Fruit fly (Drosophila melanogaster) whole organism, embryonic: Measurements from ENCODE around the gene CG7483.

Experiments used
- Atf3 ChIP-seq: fragments of 200-800 bp; sonication (Bioruptor generic); optimal IDR thresholded peaks from 3 replicates; lab custom pipeline; 2016; ENCODE audit warnings: missing biosample characterization, missing genetic modification characterization
- B-H1 ChIP-seq: fragments of 200-800 bp; sonication (Bioruptor generic); IDR thresholded peaks from 3 replicates; pipeline ENCODE4 v1.3.6; 2022; ENCODE audit warnings: missing biosample characterization, missing genetic modification characterization
- Bdp1 ChIP-seq: fragments of 200-800 bp; sonication (Bioruptor generic); optimal IDR thresholded peaks from 3 replicates; lab custom pipeline; 2016; ENCODE audit warnings: missing biosample characterization, missing genetic modification characterization
- Bteb2 ChIP-seq: fragments of 200-800 bp; sonication (Bioruptor generic); optimal IDR thresholded peaks from 2 replicates; lab custom pipeline; 2016; ENCODE audit warnings: missing biosample characterization, missing genetic modification characterization
- CG10267 ChIP-seq: fragments of 200-800 bp; sonication (Bioruptor generic); optimal IDR thresholded peaks from 2 replicates; lab custom pipeline; 2018; ENCODE audit warnings: missing biosample characterization, mild to moderate bottlenecking, missing genetic modification characterization, moderate library complexity
- CG10959 ChIP-seq: fragments of 200-800 bp; sonication (Bioruptor generic); IDR thresholded peaks from 2 replicates; pipeline ENCODE4 v1.3.6; 2022; ENCODE audit warnings: missing biosample characterization, missing genetic modification characterization
- CG10979 ChIP-seq: fragments of 200-800 bp; sonication (Bioruptor generic); optimal IDR thresholded peaks from 2 replicates; lab custom pipeline; 2018; ENCODE audit warnings: missing biosample characterization, mild to moderate bottlenecking, missing genetic modification characterization, moderate library complexity
- CG12236 ChIP-seq: fragments of 200-800 bp; sonication (Bioruptor generic); optimal IDR thresholded peaks from 2 replicates; lab custom pipeline; 2016; ENCODE audit warnings: missing biosample characterization, missing genetic modification characterization
- CG14860 ChIP-seq: fragments of 200-800 bp; sonication (Bioruptor generic); IDR thresholded peaks from 3 replicates; pipeline ENCODE4 v1.3.6; 2022; ENCODE audit warnings: missing biosample characterization, missing genetic modification characterization; ENCODE audit not compliant: partially characterized antibody
- CG15073 ChIP-seq: fragments of 200-800 bp; sonication (Bioruptor generic); optimal IDR thresholded peaks from 2 replicates; lab custom pipeline; 2016; ENCODE audit warnings: missing biosample characterization, missing genetic modification characterization
- CG1602 ChIP-seq: fragments of 200-800 bp; sonication (Bioruptor generic); optimal IDR thresholded peaks from 3 replicates; lab custom pipeline; 2016; ENCODE audit warnings: missing biosample characterization, missing genetic modification characterization
- CG16863 ChIP-seq: fragments of 200-800 bp; sonication (Bioruptor generic); optimal IDR thresholded peaks from 3 replicates; lab custom pipeline; 2016; ENCODE audit warnings: missing biosample characterization, missing genetic modification characterization
- CG17186 ChIP-seq: fragments of 200-800 bp; sonication (Bioruptor generic); optimal IDR thresholded peaks from 3 replicates; lab custom pipeline; 2017; ENCODE audit warnings: missing biosample characterization, missing genetic modification reagents, missing genetic modification characterization
- CG17802 ChIP-seq: fragments of 200-800 bp; sonication (Bioruptor generic); optimal IDR thresholded peaks from 2 replicates; lab custom pipeline; 2018; ENCODE audit warnings: missing biosample characterization, mild to moderate bottlenecking, missing genetic modification characterization, moderate library complexity
- CG3407 ChIP-seq: fragments of 200-800 bp; sonication (Bioruptor generic); optimal IDR thresholded peaks from 2 replicates; lab custom pipeline; 2018; ENCODE audit warnings: missing biosample characterization, mild to moderate bottlenecking, missing genetic modification characterization
- CG42726 ChIP-seq: fragments of 200-800 bp; sonication (Bioruptor generic); IDR thresholded peaks from 2 replicates; pipeline ENCODE4 v1.3.6; 2022; ENCODE audit warnings: missing biosample characterization, missing genetic modification characterization; ENCODE audit not compliant: partially characterized antibody
- CG6654 ChIP-seq: fragments of 200-800 bp; sonication (Bioruptor generic); optimal IDR thresholded peaks from 2 replicates; lab custom pipeline; 2017; ENCODE audit warnings: missing biosample characterization, mild to moderate bottlenecking, missing genetic modification characterization
- CG9609 ChIP-seq: fragments of 200-800 bp; sonication (Bioruptor generic); optimal IDR thresholded peaks from 3 replicates; lab custom pipeline; 2016; ENCODE audit warnings: missing biosample characterization, missing genetic modification characterization
- CG9932 ChIP-seq: fragments of 200-800 bp; sonication (Bioruptor generic); IDR thresholded peaks from 2 replicates; pipeline ENCODE4 v1.3.6; 2022; ENCODE audit warnings: missing biosample characterization, missing genetic modification characterization
- D19A ChIP-seq: fragments of 200-800 bp; optimal IDR thresholded peaks from 3 replicates; lab custom pipeline; 2019; ENCODE audit warnings: missing biosample characterization, mild to moderate bottlenecking, missing genetic modification characterization, moderate library complexity
- Dfd ChIP-seq, 2 experiments: fragments of >200 bp; optimal IDR thresholded peaks; 2 replicates each; lab custom pipeline; 2017; ENCODE audit warnings: missing biosample characterization in 2 of 2, missing genetic modification characterization in 2 of 2
- Fer1 ChIP-seq: fragments of 200-800 bp; sonication (Bioruptor generic); optimal IDR thresholded peaks from 2 replicates; lab custom pipeline; 2017; ENCODE audit warnings: missing biosample characterization, mild to moderate bottlenecking, missing genetic modification characterization
- Hand ChIP-seq: fragments of 200-800 bp; sonication (Bioruptor generic); optimal IDR thresholded peaks from 2 replicates; lab custom pipeline; 2017; ENCODE audit warnings: mild to moderate bottlenecking, missing biosample characterization, missing genetic modification reagents, missing genetic modification characterization
- Hey ChIP-seq: fragments of 200-800 bp; sonication (Bioruptor generic); optimal IDR thresholded peaks from 3 replicates; lab custom pipeline; 2018; ENCODE audit warnings: missing biosample characterization, mild to moderate bottlenecking, missing genetic modification characterization
- MBD-R2 ChIP-seq: fragments of 200-800 bp; sonication (Bioruptor generic); IDR thresholded peaks from 2 replicates; pipeline ENCODE4 v1.3.6; 2022; ENCODE audit warnings: missing biosample characterization, missing genetic modification characterization
- NC2α ChIP-seq: fragments of 200-800 bp; sonication (Bioruptor generic); optimal IDR thresholded peaks from 2 replicates; lab custom pipeline; 2016; ENCODE audit warnings: missing biosample characterization, missing genetic modification characterization
- NK7.1 ChIP-seq: fragments of 200-800 bp; sonication (Bioruptor generic); optimal IDR thresholded peaks from 3 replicates; lab custom pipeline; 2016; ENCODE audit warnings: missing biosample characterization, missing genetic modification characterization
- Neu2 ChIP-seq: fragments of 200-800 bp; sonication (Bioruptor generic); optimal IDR thresholded peaks from 3 replicates; lab custom pipeline; 2016; ENCODE audit warnings: missing biosample characterization, missing genetic modification characterization, borderline replicate concordance
- Nf-YA ChIP-seq: fragments of 200-800 bp; sonication (Bioruptor generic); IDR thresholded peaks from 2 replicates; pipeline ENCODE4 v1.3.6; 2022; ENCODE audit warnings: missing biosample characterization, missing genetic modification characterization
- Rx ChIP-seq: fragments of 200-800 bp; sonication (Bioruptor generic); IDR thresholded peaks from 2 replicates; pipeline ENCODE4 v1.3.6; 2022; ENCODE audit warnings: missing biosample characterization, missing genetic modification characterization
- Tbp ChIP-seq: fragments of >200 bp; optimal IDR thresholded peaks from 2 replicates; lab custom pipeline; 2018; ENCODE audit warnings: missing biosample characterization, missing genetic modification characterization
- Xrp1 ChIP-seq: fragments of 200-800 bp; sonication (Bioruptor generic); IDR thresholded peaks from 2 replicates; pipeline ENCODE4 v1.3.6; 2022; ENCODE audit warnings: missing biosample characterization, missing genetic modification characterization
- ato ChIP-seq: fragments of 200-800 bp; sonication (Bioruptor generic); IDR thresholded peaks from 2 replicates; pipeline ENCODE4 v1.3.6; 2022; ENCODE audit warnings: missing biosample characterization, missing genetic modification characterization; ENCODE audit not compliant: partially characterized antibody
- bcd ChIP-seq: fragments of 200-800 bp; sonication (Bioruptor generic); optimal IDR thresholded peaks from 2 replicates; lab custom pipeline; 2017; ENCODE audit warnings: missing biosample characterization, mild to moderate bottlenecking, missing genetic modification characterization
- chn ChIP-seq: fragments of 200-800 bp; sonication (Bioruptor generic); optimal IDR thresholded peaks from 2 replicates; lab custom pipeline; 2016; ENCODE audit warnings: missing biosample characterization, missing genetic modification characterization
- disco-r ChIP-seq: fragments of 200-800 bp; sonication (Bioruptor generic); optimal IDR thresholded peaks from 2 replicates; lab custom pipeline; 2016; ENCODE audit warnings: missing biosample characterization, missing genetic modification characterization
- fd96Cb ChIP-seq: fragments of 200-800 bp; sonication (Bioruptor generic); optimal IDR thresholded peaks from 2 replicates; lab custom pipeline; 2018; ENCODE audit warnings: missing biosample characterization, mild to moderate bottlenecking, missing genetic modification characterization, moderate library complexity
- knrl ChIP-seq: fragments of 200-800 bp; sonication (Bioruptor generic); IDR thresholded peaks from 3 replicates; pipeline ENCODE4 v1.3.6; 2022; ENCODE audit warnings: missing biosample characterization, missing genetic modification characterization; ENCODE audit not compliant: partially characterized antibody
- lab ChIP-seq: fragments of 200-800 bp; sonication (Bioruptor generic); optimal IDR thresholded peaks from 3 replicates; lab custom pipeline; 2017; ENCODE audit warnings: missing biosample characterization, missing genetic modification characterization, mild to moderate bottlenecking, moderate library complexity, missing genetic modification reagents
- oc ChIP-seq: fragments of 200-800 bp; sonication (Bioruptor generic); optimal IDR thresholded peaks from 2 replicates; lab custom pipeline; 2018; ENCODE audit warnings: missing biosample characterization, mild to moderate bottlenecking, missing genetic modification characterization, moderate library complexity
- pfk ChIP-seq: fragments of 200-800 bp; sonication (Bioruptor generic); optimal IDR thresholded peaks from 2 replicates; lab custom pipeline; 2018; ENCODE audit warnings: missing biosample characterization, mild to moderate bottlenecking, missing genetic modification characterization, moderate library complexity
- phol ChIP-seq: fragments of 200-800 bp; sonication (Bioruptor generic); optimal IDR thresholded peaks from 3 replicates; lab custom pipeline; 2018; ENCODE audit warnings: missing biosample characterization, mild to moderate bottlenecking, missing genetic modification characterization, moderate library complexity
- ranshi ChIP-seq: fragments of 200-800 bp; sonication (Bioruptor generic); IDR thresholded peaks from 2 replicates; pipeline ENCODE4 v1.3.6; 2022; ENCODE audit warnings: missing biosample characterization, missing genetic modification characterization
- row ChIP-seq: fragments of 200-800 bp; sonication (Bioruptor generic); IDR thresholded peaks from 3 replicates; pipeline ENCODE4 v1.3.6; 2022; ENCODE audit warnings: missing biosample characterization, missing genetic modification characterization
- sens ChIP-seq: fragments of 200-800 bp; sonication (Bioruptor generic); peaks from one replicate; lab custom pipeline; 2016; ENCODE audit warnings: missing biosample characterization, missing genetic modification characterization
- sens-2 ChIP-seq: fragments of 200-800 bp; sonication (Bioruptor generic); IDR thresholded peaks from 2 replicates; pipeline ENCODE4 v1.3.6; 2022; ENCODE audit warnings: missing biosample characterization, missing genetic modification characterization
- slou ChIP-seq: fragments of 200-800 bp; sonication (Bioruptor generic); optimal IDR thresholded peaks from 3 replicates; lab custom pipeline; 2016; ENCODE audit warnings: missing biosample characterization, missing genetic modification characterization
- tup ChIP-seq: fragments of 200-800 bp; sonication (Bioruptor generic); optimal IDR thresholded peaks from 2 replicates; lab custom pipeline; 2016; ENCODE audit warnings: missing biosample characterization, mild to moderate bottlenecking, missing genetic modification characterization, moderate library complexity
- usp ChIP-seq: fragments of >200 bp; optimal IDR thresholded peaks from 2 replicates; lab custom pipeline; 2017; ENCODE audit warnings: missing biosample characterization, missing genetic modification characterization
- yki ChIP-seq: fragments of >200 bp; optimal IDR thresholded peaks from 3 replicates; lab custom pipeline; 2018
- z ChIP-seq: fragments of 200-800 bp; sonication (Bioruptor generic); IDR thresholded peaks from 3 replicates; pipeline ENCODE4 v1.3.6; 2022; ENCODE audit warnings: missing biosample characterization, missing genetic modification characterization
- zf30C ChIP-seq: fragments of 200-800 bp; sonication (Bioruptor generic); optimal IDR thresholded peaks from 3 replicates; lab custom pipeline; 2018; ENCODE audit warnings: missing biosample characterization, mild to moderate bottlenecking, missing genetic modification characterization

Gene CG7483

dm6 chr3R:8354458-8354857, 41.5 kb downstream of the CG7483 start (continued):
- TF ChIP-seq CG17186 (GFP tag; lab: Kevin White, UChicago) (no peak), Xrp1 (GFP tag; lab: Robert Waterston, UW) (peak; percentile 65), sens-2 (GFP tag; lab: Robert Waterston, UW) (peak; percentile 24; the same call in 1 of the 2 replicates), chn (no peak), Tbp (no peak), z (GFP tag; lab: Robert Waterston, UW) (no peak), phol (tag; lab: Kevin White, UChicago) (peak; percentile 9), zf30C (GFP tag; lab: Kevin White, UChicago) (no peak), B-H1 (GFP tag; lab: Robert Waterston, UW) (peak; percentile 31; the same call in 2 of the 3 replicates), slou (GFP tag; lab: Kevin White, UChicago) (no peak), oc (tag; lab: Kevin White, UChicago) (peak; percentile 62), CG12236 (GFP tag; lab: Kevin White, UChicago) (no peak), ato (GFP tag; lab: Robert Waterston, UW) (no peak), CG14860 (GFP tag; lab: Robert Waterston, UW) (no peak), Nf-YA (GFP tag; lab: Robert Waterston, UW) (peak; percentile 63), CG3407 (GFP tag; lab: Kevin White, UChicago) (peak; percentile 39), Bteb2 (no peak), CG42726 (GFP tag; lab: Robert Waterston, UW) (no peak), CG10979 (tag; lab: Kevin White, UChicago) (peak; percentile 7), Bdp1 (GFP tag; lab: Kevin White, UChicago) (no peak), row (GFP tag; lab: Robert Waterston, UW) (peak; percentile 77), CG6654 (GFP tag; lab: Kevin White, UChicago) (no peak), Hey (tag; lab: Kevin White, UChicago) (no peak), Neu2 (no peak), CG1602 (GFP tag; lab: Kevin White, UChicago) (peak; percentile 28), ranshi (GFP tag; lab: Robert Waterston, UW) (no peak; the same call in 1 of the 2 replicates), fd96Cb (tag; lab: Kevin White, UChicago) (peak; percentile 44), D19A (tag; lab: Kevin White, UChicago) (peak; percentile 25), CG15073 (GFP tag; lab: Kevin White, UChicago) (no peak), usp (GFP tag; lab: Kevin White, UChicago) (no peak), NK7.1 (GFP tag; lab: Kevin White, UChicago) (no peak), Atf3 (no peak), CG16863 (GFP tag; lab: Kevin White, UChicago) (no peak), lab (peak; percentile 74), MBD-R2 (no peak; the same call in 1 of the 2 replicates), Dfd (GFP tag; optimal IDR thresholded peaks at IDR 0.05; lab: Kevin White, UChicago) (no peak), Hand (GFP tag; lab: Kevin White, UChicago) (no peak), CG17802 (tag; lab: Kevin White, UChicago) (no peak), tup (GFP tag; lab: Kevin White, UChicago) (no peak), knrl (GFP tag; lab: Robert Waterston, UW) (no peak), Rx (peak; percentile 61), CG10959 (GFP tag; lab: Robert Waterston, UW) (no peak), CG10267 (tag; lab: Kevin White, UChicago) (peak; percentile 1), CG9932 (GFP tag; lab: Robert Waterston, UW) (peak; percentile 71), CG9609 (no peak), NC2α (GFP tag; lab: Kevin White, UChicago) (no peak), yki (lab: Kevin White, UChicago) (no peak), sens (GFP tag; lab: Kevin White, UChicago) (peak; percentile 85), bcd (GFP tag; lab: Kevin White, UChicago) (no peak), Fer1 (GFP tag; lab: Kevin White, UChicago) (peak; percentile 3), disco-r (no peak), pfk (GFP tag; lab: Kevin White, UChicago) (no peak)
